Worm (Caenorhabditis elegans) whole organism, L1 larva: Measurements from ENCODE around the gene lgc-18.

Experiments
- C04F5.9 ChIP-seq: sonication (generic microtip); optimal IDR thresholded peaks from 2 replicates; lab custom pipeline; 2016; ENCODE audit warnings: missing genetic modification characterization, missing compliant biosample characterization
- C34B4.2 ChIP-seq: sonication (generic microtip); optimal IDR thresholded peaks from 2 replicates; lab custom pipeline; 2017; ENCODE audit warnings: mild to moderate bottlenecking, missing genetic modification characterization, missing compliant biosample characterization
- aha-1 ChIP-seq: fragments of 150-350 bp; optimal IDR thresholded peaks from 2 replicates; lab custom pipeline; 2014; ENCODE audit warnings: missing biosample characterization, missing genetic modification characterization
- ama-1 ChIP-seq: fragments of 150-350 bp; optimal IDR thresholded peaks from 2 replicates; lab custom pipeline; 2014
- blmp-1 ChIP-seq: fragments of 150-350 bp; optimal IDR thresholded peaks from 2 replicates; lab custom pipeline; 2014; ENCODE audit warnings: missing biosample characterization, missing genetic modification characterization
- ceh-8 ChIP-seq: fragments of 200-800 bp; sonication (Bioruptor generic); optimal IDR thresholded peaks from 2 replicates; lab custom pipeline; 2018; ENCODE audit warnings: mild to moderate bottlenecking, missing genetic modification characterization, moderate library complexity, missing compliant biosample characterization
- ceh-82 ChIP-seq, 3 experiments: fragments of 150-350 bp in 1 of 3; sonication (generic microtip) in 2 of 3; optimal IDR thresholded peaks; 2 replicates each; lab custom pipeline; 2014 to 2017; ENCODE audit warnings: missing biosample characterization in 3 of 3, missing genetic modification characterization in 3 of 3
- ceh-88 ChIP-seq: fragments of 200-800 bp; sonication (Bioruptor generic); IDR thresholded peaks from 2 replicates; pipeline ENCODE4 v1.3.6; 2022; ENCODE audit warnings: missing genetic modification characterization, missing compliant biosample characterization
- ces-1 ChIP-seq: fragments of 150-350 bp; optimal IDR thresholded peaks from 2 replicates; lab custom pipeline; 2014; ENCODE audit warnings: missing biosample characterization, missing genetic modification reagents, missing genetic modification characterization
- dpl-1 ChIP-seq, 3 experiments: fragments of 150-350 bp in 2 of 3; sonication (generic microtip) in 1 of 3; optimal IDR thresholded peaks; 2 replicates each; lab custom pipeline; 2014 to 2017; ENCODE audit warnings: missing biosample characterization in 3 of 3, missing genetic modification characterization in 3 of 3, missing genetic modification reagents in 3 of 3
- dsc-1 ChIP-seq: sonication (generic microtip); optimal IDR thresholded peaks from 2 replicates; lab custom pipeline; 2016; ENCODE audit warnings: mild to moderate bottlenecking, missing genetic modification characterization, missing compliant biosample characterization
- efl-1 ChIP-seq, 4 experiments: fragments of 150-350 bp; optimal IDR thresholded peaks in 3 of 4; peaks in 1 of 4; 1 replicate in 1 of 4; 2 replicates in 3 of 4; lab custom pipeline; 2014; ENCODE audit warnings: missing biosample characterization in 2 of 4, missing genetic modification characterization in 2 of 4, missing genetic modification reagents in 2 of 4
- efl-3 ChIP-seq: fragments of 200-800 bp; sonication (Bioruptor generic); optimal IDR thresholded peaks from 2 replicates; lab custom pipeline; 2018; ENCODE audit warnings: mild to moderate bottlenecking, missing genetic modification characterization, missing compliant biosample characterization
- egl-13 ChIP-seq: sonication (generic microtip); optimal IDR thresholded peaks from 2 replicates; lab custom pipeline; 2016; ENCODE audit warnings: missing genotype, missing genetic modification reagents, missing genetic modification characterization, missing compliant biosample characterization
- elt-2 ChIP-seq: sonication (generic microtip); optimal IDR thresholded peaks from 2 replicates; lab custom pipeline; 2016; ENCODE audit warnings: missing genetic modification characterization, mild to moderate bottlenecking, inconsistent platforms, missing compliant biosample characterization, missing genetic modification reagents
- ets-5 ChIP-seq: fragments of 200-800 bp; sonication (Bioruptor generic); IDR thresholded peaks from 2 replicates; pipeline ENCODE4 v1.3.6; 2022; ENCODE audit warnings: missing genetic modification characterization, missing compliant biosample characterization
- fkh-10 ChIP-seq: sonication (generic microtip); optimal IDR thresholded peaks from 2 replicates; lab custom pipeline; 2017; ENCODE audit warnings: missing biosample characterization, missing genetic modification reagents, missing genetic modification characterization
- fkh-8 ChIP-seq: sonication (generic microtip); optimal IDR thresholded peaks from 2 replicates; lab custom pipeline; 2016; ENCODE audit warnings: mild to moderate bottlenecking, missing genetic modification characterization, missing compliant biosample characterization
- fos-1 ChIP-seq: fragments of 150-350 bp; optimal IDR thresholded peaks from 2 replicates; lab custom pipeline; 2014; ENCODE audit warnings: missing biosample characterization, missing genetic modification characterization
- hpl-2 ChIP-seq: fragments of 150-350 bp; optimal IDR thresholded peaks from 2 replicates; lab custom pipeline; 2014; ENCODE audit warnings: missing biosample characterization, missing genetic modification reagents, missing genetic modification characterization
- isw-1 ChIP-seq: fragments of 200-800 bp; sonication (Bioruptor generic); IDR thresholded peaks from 2 replicates; pipeline ENCODE4 v1.3.6; 2022; ENCODE audit warnings: missing genetic modification characterization, missing compliant biosample characterization
- jun-1 ChIP-seq: fragments of 150-350 bp; optimal IDR thresholded peaks from 2 replicates; lab custom pipeline; 2014; ENCODE audit warnings: missing biosample characterization, missing genetic modification reagents, missing genetic modification characterization
- lin-14 ChIP-seq: fragments of 200-800 bp; sonication (Bioruptor generic); optimal IDR thresholded peaks from 2 replicates; lab custom pipeline; 2018; ENCODE audit warnings: mild to moderate bottlenecking, missing genetic modification characterization, moderate library complexity, missing compliant biosample characterization
- lin-15B ChIP-seq: fragments of 150-350 bp; sonication (generic microtip); optimal IDR thresholded peaks from 3 replicates; lab custom pipeline; 2014; ENCODE audit warnings: missing biosample characterization, missing genetic modification characterization
- lsy-2 ChIP-seq, 2 experiments: fragments of 150-350 bp; optimal IDR thresholded peaks; 2 replicates each; lab custom pipeline; 2014; ENCODE audit warnings: missing biosample characterization in 2 of 2, missing genetic modification characterization in 2 of 2
- mab-9 ChIP-seq: fragments of 200-800 bp; sonication (Bioruptor generic); IDR thresholded peaks from 2 replicates; pipeline ENCODE4 v1.3.6; 2022; ENCODE audit warnings: missing genetic modification reagents, missing genetic modification characterization, missing compliant biosample characterization
- mef-2 ChIP-seq: fragments of 150-350 bp; optimal IDR thresholded peaks from 2 replicates; lab custom pipeline; 2014; ENCODE audit warnings: missing biosample characterization, missing genetic modification characterization
- nhr-11 ChIP-seq: fragments of 150-350 bp; optimal IDR thresholded peaks from 2 replicates; lab custom pipeline; 2014; ENCODE audit warnings: missing biosample characterization, missing genetic modification characterization
- nhr-12 ChIP-seq: sonication (generic microtip); optimal IDR thresholded peaks from 2 replicates; lab custom pipeline; 2017; ENCODE audit warnings: missing biosample characterization, missing genetic modification characterization
- nhr-19 ChIP-seq: fragments of 200-800 bp; sonication (Bioruptor generic); conservative IDR thresholded peaks from 2 replicates; pipeline ENCODE4 v1.3.6; 2022; ENCODE audit warnings: missing genetic modification characterization, missing compliant biosample characterization
- nhr-47 ChIP-seq: sonication (generic microtip); optimal IDR thresholded peaks from 2 replicates; lab custom pipeline; 2016; ENCODE audit warnings: mild to moderate bottlenecking, missing genetic modification characterization, moderate library complexity, missing compliant biosample characterization
- nhr-71 ChIP-seq: sonication (generic microtip); optimal IDR thresholded peaks from 2 replicates; lab custom pipeline; 2016; ENCODE audit warnings: mild to moderate bottlenecking, missing genetic modification characterization, moderate library complexity, missing compliant biosample characterization
- nhr-76 ChIP-seq: sonication (generic microtip); optimal IDR thresholded peaks from 2 replicates; lab custom pipeline; 2017; ENCODE audit warnings: missing biosample characterization, missing genetic modification characterization
- nhr-84 ChIP-seq: sonication (generic microtip); optimal IDR thresholded peaks from 2 replicates; lab custom pipeline; 2017; ENCODE audit warnings: missing biosample characterization, missing genetic modification characterization
- nhr-85 ChIP-seq: sonication (generic microtip); peaks from one replicate; lab custom pipeline; 2016; ENCODE audit warnings: missing genetic modification characterization, inconsistent platforms, missing compliant biosample characterization
- pag-3 ChIP-seq: sonication (generic microtip); optimal IDR thresholded peaks from 2 replicates; lab custom pipeline; 2017; ENCODE audit warnings: missing genetic modification characterization, mild to moderate bottlenecking, missing compliant biosample characterization, antibody characterized with exemption, borderline replicate concordance; ENCODE audit not compliant: insufficient read depth
- snpc-4 ChIP-seq: fragments of 150-350 bp; optimal IDR thresholded peaks from 2 replicates; lab custom pipeline; 2014; ENCODE audit warnings: missing biosample characterization, missing genetic modification characterization
- snu-23 ChIP-seq: sonication (generic microtip); optimal IDR thresholded peaks from 2 replicates; lab custom pipeline; 2016; ENCODE audit warnings: missing genetic modification characterization, missing compliant biosample characterization
- sptf-1 ChIP-seq: fragments of 150-350 bp; optimal IDR thresholded peaks from 2 replicates; lab custom pipeline; 2014; ENCODE audit warnings: missing biosample characterization, missing genetic modification characterization
- swsn-7 ChIP-seq: sonication (generic microtip); optimal IDR thresholded peaks from 2 replicates; lab custom pipeline; 2016; ENCODE audit warnings: missing genetic modification characterization, missing compliant biosample characterization
- tbx-2 ChIP-seq: sonication (generic microtip); optimal IDR thresholded peaks from 2 replicates; lab custom pipeline; 2016; ENCODE audit warnings: missing genetic modification characterization, missing compliant biosample characterization
- tlp-1 ChIP-seq: fragments of 150-350 bp; optimal IDR thresholded peaks from 2 replicates; lab custom pipeline; 2014; ENCODE audit warnings: missing biosample characterization, missing genetic modification characterization
- unc-62 ChIP-seq: fragments of 150-350 bp; optimal IDR thresholded peaks from 2 replicates; lab custom pipeline; 2014; ENCODE audit warnings: missing biosample characterization, missing genetic modification reagents, missing genetic modification characterization
- unc-98 ChIP-seq: fragments of 200-800 bp; sonication (Bioruptor generic); IDR thresholded peaks from 2 replicates; pipeline ENCODE4 v1.3.6; 2022; ENCODE audit warnings: missing genetic modification characterization, missing compliant biosample characterization
- vab-15 ChIP-seq: sonication (generic microtip); optimal IDR thresholded peaks from 2 replicates; lab custom pipeline; 2017; ENCODE audit warnings: missing genotype, mild to moderate bottlenecking, missing genetic modification characterization, missing compliant biosample characterization
- xbp-1 ChIP-seq: sonication (generic microtip); optimal IDR thresholded peaks from 2 replicates; lab custom pipeline; 2016; ENCODE audit warnings: missing genetic modification characterization, missing compliant biosample characterization
- ztf-11 ChIP-seq, 2 experiments: sonication (generic microtip); optimal IDR thresholded peaks; 2 replicates each; lab custom pipeline; 2016 to 2017; ENCODE audit warnings: missing genetic modification characterization in 2 of 2, missing biosample characterization in 1 of 2, missing compliant biosample characterization in 1 of 2
- ztf-4 ChIP-seq: fragments of 150-350 bp; optimal IDR thresholded peaks from 2 replicates; lab custom pipeline; 2014; ENCODE audit warnings: missing biosample characterization, missing genetic modification characterization

Gene lgc-18

DNA sequence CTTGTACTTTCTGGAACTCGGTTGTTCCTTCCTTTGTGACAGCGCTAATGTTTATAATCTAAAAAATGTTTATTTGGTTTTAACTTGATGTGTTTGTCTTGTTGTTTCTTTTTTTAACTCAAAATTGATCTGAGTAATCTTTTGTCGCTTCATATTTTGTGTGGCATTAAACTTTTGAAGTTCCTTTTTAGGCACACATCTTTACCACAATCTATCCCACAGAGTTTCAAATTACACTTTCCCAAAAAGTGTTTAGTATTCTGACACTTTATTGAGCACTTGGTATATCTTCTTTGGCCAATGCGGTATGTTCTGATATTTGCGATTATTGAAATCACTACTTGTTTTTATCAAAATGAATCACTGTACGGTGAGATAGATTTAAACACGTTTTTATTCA is at the start of gene lgc-18:
lgc-18 (plus strand) TSS at position 301 of the 400 bp plus-strand sequence.
- TF ChIP-seq C34B4.2 (tag; lab: Kevin White, UChicago) (no peak), tbx-2 (tag; lab: Kevin White, UChicago) (no peak), nhr-84 (tag; lab: Kevin White, UChicago) (no peak), sptf-1 (tag; lab: Kevin White, UChicago) (no peak), unc-98 (GFP tag; lab: Robert Waterston, UW) (no peak), nhr-11 (tag; lab: Kevin White, UChicago) (no peak), blmp-1 (tag; lab: Kevin White, UChicago) (no peak), nhr-12 (tag; lab: Kevin White, UChicago) (no peak), tlp-1 (tag; lab: Kevin White, UChicago) (no peak)
- TF ChIP-seq, all 84 proteins: peak for 0

DNA sequence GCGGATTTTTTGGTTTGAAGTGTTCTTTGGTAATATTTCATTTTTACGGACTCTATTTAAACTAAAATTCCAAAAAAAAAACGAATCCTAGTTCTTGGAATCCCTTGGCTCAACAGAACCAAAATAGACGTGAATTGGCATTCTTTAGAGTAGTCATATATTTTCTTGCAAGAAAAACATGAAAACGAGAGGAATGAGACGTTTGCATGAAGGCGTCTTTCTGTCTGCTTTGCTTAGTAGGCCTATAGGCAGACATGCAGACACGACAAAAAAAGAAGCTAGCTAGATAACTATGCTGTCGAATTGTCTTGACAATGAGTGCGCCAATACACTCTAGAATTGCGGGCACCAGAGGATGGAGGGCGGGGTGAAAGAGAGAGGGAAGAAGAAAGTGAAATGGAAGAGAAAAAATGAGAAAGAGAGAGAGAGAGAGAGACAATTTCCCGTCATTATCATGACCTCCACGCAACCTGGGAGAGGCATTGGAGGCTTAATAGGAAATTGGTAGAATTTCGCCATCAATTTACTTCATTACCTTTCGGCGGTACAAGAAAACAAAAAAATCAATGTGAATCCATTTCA is 44.7 kb upstream of the lgc-18 start:
- TF ChIP-seq lsy-2 (tag; optimal IDR thresholded peaks at IDR 0.05; lab: Kevin White, UChicago) = peak in 1 of 2 experiments; percentile 2
- no peak for TF ChIP-seq efl-3
- TF ChIP-seq nhr-11 (tag; lab: Kevin White, UChicago) = no peak
- peak; percentile 19 for TF ChIP-seq jun-1
- no peak for TF ChIP-seq vab-15 (tag; lab: Kevin White, UChicago)
- no peak for TF ChIP-seq ets-5 (GFP tag; lab: Robert Waterston, UW)
- TF ChIP-seq ces-1 (GFP tag; lab: Kevin White, UChicago) = no peak
- no peak for TF ChIP-seq fos-1 (tag; lab: Kevin White, UChicago)
- TF ChIP-seq aha-1 (tag; lab: Kevin White, UChicago) = no peak
- no peak for TF ChIP-seq efl-1 (optimal IDR thresholded peaks at IDR 0.05; lab: Kevin White, UChicago)
- no peak for TF ChIP-seq efl-1 (GFP tag; optimal IDR thresholded peaks at IDR 0.05 in 1 of 2; lab: Kevin White, UChicago)
- TF ChIP-seq mab-9 (GFP tag; lab: Robert Waterston, UW) = no peak
- TF ChIP-seq ceh-88 (GFP tag; lab: Robert Waterston, UW) = no peak
- no peak for TF ChIP-seq C04F5.9
- peak; percentile 80 for TF ChIP-seq nhr-85 (tag; lab: Kevin White, UChicago)
- no peak for TF ChIP-seq isw-1 (GFP tag; lab: Robert Waterston, UW)
- TF ChIP-seq ceh-8 (GFP tag; lab: Kevin White, UChicago) = no peak
- TF ChIP-seq nhr-19 = no peak
- peak; percentile 25 for TF ChIP-seq snu-23 (GFP tag; lab: Kevin White, UChicago)
- TF ChIP-seq lin-15B (tag; lab: Kevin White, UChicago) = no peak
- TF ChIP-seq unc-62 (GFP tag; lab: Kevin White, UChicago) = no peak
- no peak for TF ChIP-seq fkh-10 (GFP tag; lab: Kevin White, UChicago)
- no peak for TF ChIP-seq elt-2 (tag; lab: Kevin White, UChicago)
- TF ChIP-seq nhr-12 (tag; lab: Kevin White, UChicago) = no peak
- no peak for TF ChIP-seq nhr-76
- no peak for TF ChIP-seq hpl-2 (GFP tag; lab: Kevin White, UChicago)
- no peak for TF ChIP-seq mef-2 (tag; lab: Kevin White, UChicago)
- peak; percentile 96 for TF ChIP-seq blmp-1 (tag; lab: Kevin White, UChicago)
- TF ChIP-seq snpc-4 (tag; lab: Kevin White, UChicago) = no peak
- peak; percentile 31 for TF ChIP-seq nhr-47
- TF ChIP-seq pag-3 (tag; lab: Kevin White, UChicago) = no peak
- TF ChIP-seq dsc-1 = peak; percentile 16
- no peak for TF ChIP-seq dpl-1 (GFP tag; optimal IDR thresholded peaks at IDR 0.05; lab: Kevin White, UChicago)
- TF ChIP-seq ceh-82 (tag; optimal IDR thresholded peaks at IDR 0.05; lab: Kevin White, UChicago) = peak in 2 of 3 experiments; percentile 15 to 21
- no peak for TF ChIP-seq egl-13
- TF ChIP-seq ztf-4 = no peak
- TF ChIP-seq xbp-1 (tag; lab: Kevin White, UChicago) = no peak
- no peak for TF ChIP-seq nhr-84 (tag; lab: Kevin White, UChicago)
- no peak for TF ChIP-seq ztf-11 (tag; optimal IDR thresholded peaks at IDR 0.05; lab: Kevin White, UChicago)
- TF ChIP-seq swsn-7 (tag; lab: Kevin White, UChicago) = no peak
- peak; percentile 37 for TF ChIP-seq nhr-71 (tag; lab: Kevin White, UChicago)
- no peak for TF ChIP-seq ama-1 (lab: Kevin White, UChicago)
- TF ChIP-seq fkh-8 = peak; percentile 74
- peak; percentile 70 for TF ChIP-seq lin-14
